Worm (Caenorhabditis elegans) whole organism, late embryonic: ENCODE measurements around the gene Y32F6A.5.

Experiments used
- ama-1 ChIP-seq: fragments of 150-350 bp; optimal IDR thresholded peaks from 2 replicates; lab custom pipeline; 2014
- ceh-48 ChIP-seq: sonication (generic microtip); optimal IDR thresholded peaks from 2 replicates; lab custom pipeline; 2016; ENCODE audit warnings: missing genetic modification characterization, inconsistent platforms, missing compliant biosample characterization
- dmd-4 ChIP-seq: sonication (generic microtip); optimal IDR thresholded peaks from 2 replicates; lab custom pipeline; 2016; ENCODE audit warnings: borderline replicate concordance, missing genetic modification characterization, missing compliant biosample characterization
- ets-4 ChIP-seq: sonication (generic microtip); optimal IDR thresholded peaks from 2 replicates; lab custom pipeline; 2016; ENCODE audit warnings: missing genetic modification characterization, missing compliant biosample characterization
- hlh-13 ChIP-seq: fragments of 200-800 bp; sonication (Bioruptor generic); optimal IDR thresholded peaks from 2 replicates; lab custom pipeline; 2018; ENCODE audit warnings: mild to moderate bottlenecking, missing genetic modification characterization, missing compliant biosample characterization
- lim-6 ChIP-seq: sonication (generic microtip); optimal IDR thresholded peaks from 2 replicates; lab custom pipeline; 2016; ENCODE audit warnings: missing genetic modification characterization, missing compliant biosample characterization
- mec-3 ChIP-seq: sonication (generic microtip); optimal IDR thresholded peaks from 2 replicates; lab custom pipeline; 2016; ENCODE audit warnings: borderline replicate concordance, missing genetic modification characterization, missing compliant biosample characterization
- nfya-1 ChIP-seq: sonication (generic microtip); optimal IDR thresholded peaks from 2 replicates; lab custom pipeline; 2017; ENCODE audit warnings: missing genetic modification characterization, mild to moderate bottlenecking, missing compliant biosample characterization, antibody characterized with exemption, moderate library complexity
- odd-2 ChIP-seq: sonication (generic microtip); optimal IDR thresholded peaks from 2 replicates; lab custom pipeline; 2017; ENCODE audit warnings: antibody characterized with exemption, mild to moderate bottlenecking, missing genetic modification characterization, missing compliant biosample characterization
- rnt-1 ChIP-seq: sonication (generic microtip); optimal IDR thresholded peaks from 2 replicates; lab custom pipeline; 2016; ENCODE audit warnings: missing genetic modification characterization, missing compliant biosample characterization
- syd-9 ChIP-seq: sonication (generic microtip); optimal IDR thresholded peaks from 2 replicates; lab custom pipeline; 2016; ENCODE audit warnings: mild to moderate bottlenecking, missing genetic modification characterization, moderate library complexity, missing compliant biosample characterization
- unc-55 ChIP-seq: sonication (generic microtip); optimal IDR thresholded peaks from 2 replicates; lab custom pipeline; 2017; ENCODE audit warnings: missing biosample characterization, missing genetic modification reagents, missing genetic modification characterization

- TF ChIP-seq ama-1 (lab: Kevin White, UChicago) (no peak), ets-4 (no peak), nfya-1 (tag; lab: Kevin White, UChicago) (no peak), hlh-13 (GFP tag; lab: Kevin White, UChicago) (no peak), unc-55 (GFP tag; lab: Kevin White, UChicago) (no peak), ceh-48 (no peak), odd-2 (tag; lab: Kevin White, UChicago) (no peak), dmd-4 (tag; lab: Kevin White, UChicago) (no peak), rnt-1 (tag; lab: Kevin White, UChicago) (no peak), mec-3 (no peak), lim-6 (tag; lab: Kevin White, UChicago) (no peak), syd-9 (tag; lab: Kevin White, UChicago) (no peak)
Measured at ce11 chrV:10440723-10441122, 12.7 kb downstream of the Y32F6A.5 start, which contains the start of gene snf-10.
